Fruit fly (Drosophila melanogaster) whole organism, embryonic: ENCODE data around the gene QIL1.

Experiments
- Adf1 ChIP-seq: fragments of 200-800 bp; sonication (Bioruptor generic); IDR thresholded peaks from 2 replicates; pipeline ENCODE4 v1.3.6; 2022; ENCODE audit warnings: missing biosample characterization, missing genetic modification characterization
- Asciz ChIP-seq: fragments of 200-800 bp; sonication (Bioruptor generic); optimal IDR thresholded peaks from 2 replicates; lab custom pipeline; 2017; ENCODE audit warnings: missing biosample characterization, mild to moderate bottlenecking, missing genetic modification characterization, missing genetic modification reagents
- CG11398 ChIP-seq: fragments of 200-800 bp; sonication (Bioruptor generic); optimal IDR thresholded peaks from 2 replicates; lab custom pipeline; 2016; ENCODE audit warnings: missing biosample characterization, missing genetic modification characterization
- CG13424 ChIP-seq: fragments of 200-800 bp; sonication (Bioruptor generic); optimal IDR thresholded peaks from 2 replicates; lab custom pipeline; 2019; ENCODE audit warnings: missing biosample characterization, mild to moderate bottlenecking, missing genetic modification characterization, moderate library complexity
- CG14965 ChIP-seq: fragments of 200-800 bp; sonication (Bioruptor generic); optimal IDR thresholded peaks from 2 replicates; lab custom pipeline; 2016; ENCODE audit warnings: missing biosample characterization, missing genetic modification characterization, borderline replicate concordance
- CG17328 ChIP-seq: fragments of 200-800 bp; sonication (Bioruptor generic); IDR thresholded peaks from 2 replicates; pipeline ENCODE4 v1.3.6; 2022; ENCODE audit warnings: missing biosample characterization, missing genetic modification characterization
- CG17385 ChIP-seq: fragments of 200-800 bp; sonication (Bioruptor generic); optimal IDR thresholded peaks from 3 replicates; lab custom pipeline; 2018; ENCODE audit warnings: missing biosample characterization, mild to moderate bottlenecking, missing genetic modification characterization
- CG17912 ChIP-seq: fragments of 200-800 bp; sonication (Bioruptor generic); optimal IDR thresholded peaks from 2 replicates; lab custom pipeline; 2018; ENCODE audit warnings: missing biosample characterization, mild to moderate bottlenecking, missing genetic modification characterization
- CG30431 ChIP-seq: fragments of 200-800 bp; sonication (Bioruptor generic); optimal IDR thresholded peaks from 2 replicates; lab custom pipeline; 2017; ENCODE audit warnings: missing biosample characterization, missing genetic modification characterization
- CG34224 ChIP-seq: fragments of 200-800 bp; sonication (Bioruptor generic); IDR thresholded peaks from 3 replicates; pipeline ENCODE4 v1.3.6; 2022; ENCODE audit warnings: missing biosample characterization, missing genetic modification characterization; ENCODE audit not compliant: partially characterized antibody
- CG3995 ChIP-seq: fragments of 200-800 bp; sonication (Bioruptor generic); optimal IDR thresholded peaks from 3 replicates; lab custom pipeline; 2016; ENCODE audit warnings: missing biosample characterization, missing genetic modification characterization
- CG4617 ChIP-seq: fragments of 200-800 bp; sonication (Bioruptor generic); optimal IDR thresholded peaks from 3 replicates; lab custom pipeline; 2016; ENCODE audit warnings: missing biosample characterization, missing genetic modification characterization, borderline replicate concordance
- CG7963 ChIP-seq: fragments of 200-800 bp; sonication (Bioruptor generic); IDR thresholded peaks from 3 replicates; pipeline ENCODE4 v1.3.6; 2022; ENCODE audit warnings: missing biosample characterization, missing genetic modification characterization; ENCODE audit not compliant: partially characterized antibody
- CG9727 ChIP-seq: fragments of 200-800 bp; sonication (Bioruptor generic); optimal IDR thresholded peaks from 3 replicates; lab custom pipeline; 2017; ENCODE audit warnings: missing biosample characterization, mild to moderate bottlenecking, missing genetic modification characterization
- CTCF ChIP-seq: fragments of 200-800 bp; sonication (Bioruptor generic); optimal IDR thresholded peaks from 2 replicates; lab custom pipeline; 2017; ENCODE audit warnings: missing biosample characterization, mild to moderate bottlenecking, missing genetic modification characterization, moderate library complexity
- Deaf1 ChIP-seq: fragments of 200-800 bp; optimal IDR thresholded peaks from 3 replicates; lab custom pipeline; 2019; ENCODE audit warnings: missing biosample characterization, mild to moderate bottlenecking, missing genetic modification characterization, moderate library complexity
- Dek ChIP-seq: fragments of 200-800 bp; sonication (Bioruptor generic); optimal IDR thresholded peaks from 3 replicates; lab custom pipeline; 2019; ENCODE audit warnings: missing biosample characterization, mild to moderate bottlenecking, missing genetic modification characterization, moderate library complexity
- Dip3 ChIP-seq: fragments of 200-800 bp; sonication (Bioruptor generic); optimal IDR thresholded peaks from 3 replicates; lab custom pipeline; 2016; ENCODE audit warnings: missing biosample characterization, missing genetic modification characterization
- ERR ChIP-seq: fragments of 200-800 bp; sonication (Bioruptor generic); optimal IDR thresholded peaks from 2 replicates; lab custom pipeline; 2016; ENCODE audit warnings: missing biosample characterization, missing genetic modification characterization
- Eip74EF ChIP-seq, 2 experiments: fragments of 200-800 bp in 1 of 2; fragments of >200 bp in 1 of 2; sonication (Bioruptor generic) in 1 of 2; optimal IDR thresholded peaks; 2 replicates each; lab custom pipeline; 2017 to 2019; ENCODE audit warnings: missing biosample characterization in 2 of 2, missing genetic modification characterization in 2 of 2, mild to moderate bottlenecking in 1 of 2, moderate library complexity in 1 of 2
- Ets65A ChIP-seq: fragments of 200-800 bp; sonication (Bioruptor generic); peaks from one replicate; lab custom pipeline; 2016; ENCODE audit warnings: missing biosample characterization, missing genetic modification characterization
- Ets97D ChIP-seq: fragments of 200-800 bp; sonication (Bioruptor generic); optimal IDR thresholded peaks from 3 replicates; lab custom pipeline; 2016; ENCODE audit warnings: missing biosample characterization, missing genetic modification characterization
- Fer2 ChIP-seq: fragments of 200-800 bp; sonication (Bioruptor generic); optimal IDR thresholded peaks from 2 replicates; lab custom pipeline; 2018; ENCODE audit warnings: missing biosample characterization, mild to moderate bottlenecking, missing genetic modification characterization, moderate library complexity
- Fer3 ChIP-seq: fragments of 200-800 bp; sonication (Bioruptor generic); optimal IDR thresholded peaks from 2 replicates; lab custom pipeline; 2018; ENCODE audit warnings: missing biosample characterization, mild to moderate bottlenecking, missing genetic modification characterization, moderate library complexity
- H15 ChIP-seq: fragments of 200-800 bp; sonication (Bioruptor generic); IDR thresholded peaks from 3 replicates; pipeline ENCODE4 v1.3.6; 2022; ENCODE audit warnings: missing biosample characterization, missing genetic modification characterization
- Hand ChIP-seq: fragments of 200-800 bp; sonication (Bioruptor generic); optimal IDR thresholded peaks from 2 replicates; lab custom pipeline; 2017; ENCODE audit warnings: mild to moderate bottlenecking, missing biosample characterization, missing genetic modification reagents, missing genetic modification characterization
- Hey ChIP-seq: fragments of 200-800 bp; sonication (Bioruptor generic); optimal IDR thresholded peaks from 3 replicates; lab custom pipeline; 2018; ENCODE audit warnings: missing biosample characterization, mild to moderate bottlenecking, missing genetic modification characterization
- Lhr ChIP-seq: fragments of 200-800 bp; sonication (Bioruptor generic); optimal IDR thresholded peaks from 3 replicates; lab custom pipeline; 2017; ENCODE audit warnings: mild to moderate bottlenecking, missing biosample characterization, missing genetic modification reagents, missing genetic modification characterization
- NC2β ChIP-seq: fragments of 200-800 bp; sonication (Bioruptor generic); optimal IDR thresholded peaks from 2 replicates; lab custom pipeline; 2016; ENCODE audit warnings: missing biosample characterization, missing genetic modification characterization
- Spps ChIP-seq: fragments of 200-800 bp; sonication (Bioruptor generic); optimal IDR thresholded peaks from 2 replicates; lab custom pipeline; 2018; ENCODE audit warnings: missing biosample characterization, mild to moderate bottlenecking, missing genetic modification characterization
- Sry-δ ChIP-seq: fragments of 200-800 bp; sonication (Bioruptor generic); optimal IDR thresholded peaks from 2 replicates; lab custom pipeline; 2016; ENCODE audit warnings: missing biosample characterization, missing genetic modification characterization
- Trl ChIP-seq, 3 experiments: fragments of >200 bp in 2 of 3; fragments of 200-800 bp in 1 of 3; sonication (Bioruptor generic) in 1 of 3; optimal IDR thresholded peaks; 2 replicates in 1 of 3; 3 replicates in 2 of 3; lab custom pipeline; 2016 to 2017; ENCODE audit warnings: missing biosample characterization in 1 of 3, missing genetic modification characterization in 1 of 3
- az2 ChIP-seq: fragments of 200-800 bp; sonication (Bioruptor generic); optimal IDR thresholded peaks from 3 replicates; lab custom pipeline; 2016; ENCODE audit warnings: missing biosample characterization, missing genetic modification characterization
- bigmax ChIP-seq: fragments of 200-800 bp; sonication (Bioruptor generic); optimal IDR thresholded peaks from 2 replicates; lab custom pipeline; 2018; ENCODE audit warnings: missing biosample characterization, mild to moderate bottlenecking, missing genetic modification characterization
- bowl ChIP-seq: fragments of 200-800 bp; sonication (Bioruptor generic); IDR thresholded peaks from 2 replicates; pipeline ENCODE4 v1.3.6; 2022; ENCODE audit warnings: missing biosample characterization, missing genetic modification characterization
- ci ChIP-seq: fragments of 200-800 bp; sonication (Bioruptor generic); IDR thresholded peaks from 3 replicates; pipeline ENCODE4 v1.3.6; 2022; ENCODE audit warnings: missing biosample characterization, missing genetic modification characterization
- ems ChIP-seq: fragments of 200-800 bp; sonication (Bioruptor generic); optimal IDR thresholded peaks from 3 replicates; lab custom pipeline; 2016; ENCODE audit warnings: missing biosample characterization, missing genetic modification characterization
- fru ChIP-seq: fragments of >200 bp; optimal IDR thresholded peaks from 2 replicates; lab custom pipeline; 2017
- her ChIP-seq: fragments of 200-800 bp; sonication (Bioruptor generic); optimal IDR thresholded peaks from 2 replicates; lab custom pipeline; 2016; ENCODE audit warnings: missing biosample characterization, missing genetic modification characterization
- lab ChIP-seq: fragments of 200-800 bp; sonication (Bioruptor generic); optimal IDR thresholded peaks from 3 replicates; lab custom pipeline; 2017; ENCODE audit warnings: missing biosample characterization, missing genetic modification characterization, mild to moderate bottlenecking, moderate library complexity, missing genetic modification reagents
- lbe ChIP-seq: fragments of 200-800 bp; sonication (Bioruptor generic); optimal IDR thresholded peaks from 2 replicates; lab custom pipeline; 2016; ENCODE audit warnings: missing biosample characterization, mild to moderate bottlenecking, missing genetic modification characterization
- lmd ChIP-seq: fragments of 200-800 bp; sonication (Bioruptor generic); IDR thresholded peaks from 2 replicates; pipeline ENCODE4 v1.3.6; 2022; ENCODE audit warnings: missing biosample characterization, missing genetic modification characterization
- mld ChIP-seq: fragments of 200-800 bp; sonication (Bioruptor generic); IDR thresholded peaks from 3 replicates; pipeline ENCODE4 v1.3.6; 2022; ENCODE audit warnings: missing biosample characterization, missing genetic modification characterization; ENCODE audit not compliant: partially characterized antibody
- nerfin-1 ChIP-seq: fragments of 200-800 bp; sonication (Bioruptor generic); optimal IDR thresholded peaks from 3 replicates; lab custom pipeline; 2019; ENCODE audit warnings: missing biosample characterization, mild to moderate bottlenecking, missing genetic modification characterization, moderate library complexity
- onecut ChIP-seq: fragments of 200-800 bp; sonication (Bioruptor generic); IDR thresholded peaks from 2 replicates; pipeline ENCODE4 v1.3.6; 2022; ENCODE audit warnings: missing biosample characterization, missing genetic modification characterization
- repo ChIP-seq: fragments of 200-800 bp; sonication (Bioruptor generic); optimal IDR thresholded peaks from 2 replicates; lab custom pipeline; 2016; ENCODE audit warnings: missing biosample characterization, missing genetic modification characterization
- rib ChIP-seq: fragments of 200-800 bp; sonication (Bioruptor generic); IDR thresholded peaks from 2 replicates; pipeline ENCODE4 v1.3.6; 2022; ENCODE audit warnings: missing biosample characterization, missing genetic modification characterization
- row ChIP-seq: fragments of 200-800 bp; sonication (Bioruptor generic); IDR thresholded peaks from 3 replicates; pipeline ENCODE4 v1.3.6; 2022; ENCODE audit warnings: missing biosample characterization, missing genetic modification characterization
- tin ChIP-seq: fragments of 200-800 bp; sonication (Bioruptor generic); optimal IDR thresholded peaks from 3 replicates; lab custom pipeline; 2016; ENCODE audit warnings: missing biosample characterization, missing genetic modification characterization
- tna ChIP-seq: fragments of 200-800 bp; sonication (Bioruptor generic); IDR thresholded peaks from 2 replicates; pipeline ENCODE4 v1.3.6; 2022; ENCODE audit warnings: missing biosample characterization, missing genetic modification characterization; ENCODE audit not compliant: partially characterized antibody
- tup ChIP-seq: fragments of 200-800 bp; sonication (Bioruptor generic); optimal IDR thresholded peaks from 2 replicates; lab custom pipeline; 2016; ENCODE audit warnings: missing biosample characterization, mild to moderate bottlenecking, missing genetic modification characterization, moderate library complexity

Gene QIL1

DNA sequence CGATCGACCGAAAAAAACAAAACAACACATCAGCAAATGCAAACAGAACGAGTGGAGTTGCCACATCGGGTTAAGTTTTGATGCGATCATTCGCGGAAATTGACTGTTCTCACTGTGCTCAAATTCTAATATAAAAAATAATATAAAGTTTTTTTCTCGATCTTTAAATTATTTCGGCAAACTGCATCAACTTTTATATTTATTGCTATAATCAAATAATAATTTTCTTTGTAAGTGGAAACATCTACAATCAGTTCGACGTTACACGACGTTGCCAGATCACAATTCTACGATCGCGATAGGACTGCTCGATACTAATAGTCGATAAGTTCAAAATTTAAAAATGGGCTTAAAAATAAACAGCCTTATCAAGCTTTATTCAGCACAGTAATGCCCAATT, 37.0 kb upstream of the QIL1 start, which contains the start of gene Gorab (continued):
- TF ChIP-seq CG34224 (GFP tag; lab: Robert Waterston, UW) (no peak), CG4617 (peak; percentile 84), ems (GFP tag; lab: Kevin White, UChicago) (peak; percentile 85), lab (GFP tag; lab: Kevin White, UChicago) (peak; percentile 87), Fer2 (tag; lab: Kevin White, UChicago) (peak; percentile 79), az2 (GFP tag; lab: Kevin White, UChicago) (peak; percentile 90), Hey (tag; lab: Kevin White, UChicago) (peak; percentile 6), CG14965 (no peak), Lhr (GFP tag; lab: Kevin White, UChicago) (peak; percentile 83), bigmax (peak; percentile 19), ci (peak; percentile 94), NC2β (peak; percentile 65), repo (GFP tag; lab: Kevin White, UChicago) (peak; percentile 55), Sry-δ (GFP tag; lab: Kevin White, UChicago) (peak; percentile 61), CG7963 (GFP tag; lab: Robert Waterston, UW) (no peak), bowl (GFP tag; lab: Robert Waterston, UW) (peak; percentile 83), Dip3 (GFP tag; lab: Kevin White, UChicago) (peak; percentile 80), CG17385 (peak; percentile 68), tna (no peak), CG9727 (GFP tag; lab: Kevin White, UChicago) (peak; percentile 88), Spps (tag; lab: Kevin White, UChicago) (peak; percentile 74), Ets65A (GFP tag; lab: Kevin White, UChicago) (peak; percentile 99), Deaf1 (tag; lab: Kevin White, UChicago) (peak; percentile 52), lmd (GFP tag; lab: Robert Waterston, UW) (peak; percentile 94), tup (peak; percentile 77), tin (GFP tag; lab: Kevin White, UChicago) (peak; percentile 88), mld (GFP tag; lab: Robert Waterston, UW) (no peak), rib (GFP tag; lab: Robert Waterston, UW) (peak; percentile 89), CG11398 (peak; percentile 26), Dek (tag; lab: Kevin White, UChicago) (peak; percentile 62), Hand (no peak), Trl (optimal IDR thresholded peaks at IDR 0.05; lab: Kevin White, UChicago) (no peak), Trl (GFP tag; optimal IDR thresholded peaks at IDR 0.05; lab: Kevin White, UChicago) (peak; percentile 4), CTCF (GFP tag; lab: Kevin White, UChicago) (peak; percentile 17), CG17328 (GFP tag; lab: Robert Waterston, UW) (peak; percentile 96), Fer3 (tag; lab: Kevin White, UChicago) (peak; percentile 87), CG30431 (GFP tag; lab: Kevin White, UChicago) (peak; percentile 87), CG13424 (tag; lab: Kevin White, UChicago) (peak; percentile 87), H15 (GFP tag; lab: Robert Waterston, UW) (peak; percentile 91), CG17912 (peak; percentile 40), Adf1 (GFP tag; lab: Robert Waterston, UW) (peak; percentile 74), onecut (GFP tag; lab: Robert Waterston, UW) (peak; percentile 62), row (peak; percentile 97), her (no peak), Ets97D (GFP tag; lab: Kevin White, UChicago) (peak; percentile 82), Asciz (GFP tag; lab: Kevin White, UChicago) (peak; percentile 66), ERR (peak; percentile 32), lbe (GFP tag; lab: Kevin White, UChicago) (peak; percentile 90), Eip74EF (GFP tag; optimal IDR thresholded peaks at IDR 0.05; lab: Kevin White, UChicago) (peak in 1 of 2 experiments; percentile 16), CG3995 (GFP tag; lab: Kevin White, UChicago) (peak; percentile 38), fru (lab: Kevin White, UChicago) (no peak), nerfin-1 (tag; lab: Kevin White, UChicago) (peak; percentile 54)
